Fruit fly (Drosophila melanogaster) whole organism, prepupa: Measurements from ENCODE around the gene wg.

Source experiments
- Blimp-1 ChIP-seq: fragments of 200-800 bp; sonication (Bioruptor generic); optimal IDR thresholded peaks from 3 replicates; lab custom pipeline; 2017; ENCODE audit warnings: missing biosample characterization, missing genetic modification characterization, mild to moderate bottlenecking, moderate library complexity, missing genetic modification reagents
- CG10669 ChIP-seq: fragments of 200-800 bp; sonication (Bioruptor generic); optimal IDR thresholded peaks from 3 replicates; lab custom pipeline; 2018; ENCODE audit warnings: missing biosample characterization, mild to moderate bottlenecking, missing genetic modification characterization, moderate library complexity
- CG11762 ChIP-seq: fragments of 200-800 bp; sonication (Bioruptor generic); optimal IDR thresholded peaks from 3 replicates; lab custom pipeline; 2016; ENCODE audit warnings: missing biosample characterization, missing genetic modification characterization; ENCODE audit not compliant: insufficient read depth
- CG31627 ChIP-seq: fragments of 200-800 bp; sonication (Bioruptor generic); optimal IDR thresholded peaks from 3 replicates; lab custom pipeline; 2016; ENCODE audit warnings: missing biosample characterization, missing genetic modification characterization
- CG6792 ChIP-seq: fragments of 200-800 bp; sonication (Bioruptor generic); optimal IDR thresholded peaks from 3 replicates; lab custom pipeline; 2016; ENCODE audit warnings: missing biosample characterization, missing genetic modification characterization
- Gug ChIP-seq: fragments of 200-800 bp; sonication (Bioruptor generic); IDR thresholded peaks from 2 replicates; pipeline ENCODE4 v1.3.6; 2022; ENCODE audit warnings: missing biosample characterization, missing genetic modification characterization
- Hr38 ChIP-seq: sonication (Bioruptor generic); optimal IDR thresholded peaks from 2 replicates; lab custom pipeline; 2016; ENCODE audit warnings: missing biosample characterization, missing genetic modification characterization
- OdsH ChIP-seq: fragments of 200-800 bp; sonication (Bioruptor generic); optimal IDR thresholded peaks from 3 replicates; lab custom pipeline; 2016; ENCODE audit warnings: missing biosample characterization, missing genetic modification characterization
- Sox102F ChIP-seq: fragments of 200-800 bp; sonication (Bioruptor generic); optimal IDR thresholded peaks from 2 replicates; lab custom pipeline; 2016; ENCODE audit warnings: missing biosample characterization, mild to moderate bottlenecking, missing genetic modification characterization
- eg ChIP-seq: fragments of 200-800 bp; sonication (Bioruptor generic); IDR thresholded peaks from 3 replicates; pipeline ENCODE4 v1.3.6; 2022; ENCODE audit warnings: missing biosample characterization, missing genetic modification characterization
- fd85E ChIP-seq: fragments of 200-800 bp; sonication (Bioruptor generic); optimal IDR thresholded peaks from 3 replicates; lab custom pipeline; 2016; ENCODE audit warnings: missing biosample characterization, missing genetic modification characterization
- salr ChIP-seq, 2 experiments: fragments of 200-800 bp; sonication (Bioruptor generic); optimal IDR thresholded peaks; 3 replicates each; lab custom pipeline; 2016 to 2018; ENCODE audit warnings: missing biosample characterization in 2 of 2, missing genetic modification characterization in 2 of 2, mild to moderate bottlenecking in 1 of 2

- TF ChIP-seq Blimp-1 (GFP tag; lab: Kevin White, UChicago) (no peak), CG10669 (GFP tag; lab: Kevin White, UChicago) (no peak), salr (GFP tag; optimal IDR thresholded peaks at IDR 0.05; lab: Kevin White, UChicago) (no peak), Hr38 (no peak), fd85E (GFP tag; lab: Kevin White, UChicago) (no peak), OdsH (GFP tag; lab: Kevin White, UChicago) (no peak), CG6792 (GFP tag; lab: Kevin White, UChicago) (no peak), Gug (GFP tag; lab: Robert Waterston, UW) (no peak), Sox102F (GFP tag; lab: Kevin White, UChicago) (no peak), eg (GFP tag; lab: Robert Waterston, UW) (peak; percentile 40; the same call in 1 of the 3 replicates), CG11762 (GFP tag; lab: Kevin White, UChicago) (no peak), CG31627 (no peak)
Observed at dm6 chr2L:7277017-7277416, 29.9 kb upstream of the wg start, which contains the start of gene Wnt4.
